Worm (Caenorhabditis elegans) whole organism, L1 larva: ENCODE data around the gene F55G11.4.

ENCODE experiments used
- ama-1 ChIP-seq: fragments of 150-350 bp; optimal IDR thresholded peaks from 2 replicates; lab custom pipeline; 2014
- ceh-90 ChIP-seq: sonication (generic microtip); optimal IDR thresholded peaks from 2 replicates; lab custom pipeline; 2016; ENCODE audit warnings: missing genetic modification characterization, missing compliant biosample characterization
- dsc-1 ChIP-seq: sonication (generic microtip); optimal IDR thresholded peaks from 2 replicates; lab custom pipeline; 2016; ENCODE audit warnings: mild to moderate bottlenecking, missing genetic modification characterization, missing compliant biosample characterization
- elt-2 ChIP-seq: sonication (generic microtip); optimal IDR thresholded peaks from 2 replicates; lab custom pipeline; 2016; ENCODE audit warnings: missing genetic modification characterization, mild to moderate bottlenecking, inconsistent platforms, missing compliant biosample characterization, missing genetic modification reagents
- hlh-17 ChIP-seq: fragments of 200-800 bp; sonication (Bioruptor generic); optimal IDR thresholded peaks from 2 replicates; lab custom pipeline; 2018; ENCODE audit warnings: missing genetic modification characterization, mild to moderate bottlenecking, missing compliant biosample characterization, moderate library complexity, borderline replicate concordance
- mab-9 ChIP-seq: fragments of 200-800 bp; sonication (Bioruptor generic); IDR thresholded peaks from 2 replicates; pipeline ENCODE4 v1.3.6; 2022; ENCODE audit warnings: missing genetic modification reagents, missing genetic modification characterization, missing compliant biosample characterization
- nhr-77 ChIP-seq: fragments of 150-350 bp; optimal IDR thresholded peaks from 2 replicates; lab custom pipeline; 2014; ENCODE audit warnings: missing biosample characterization, missing genetic modification characterization
- nhr-90 ChIP-seq: sonication (generic microtip); optimal IDR thresholded peaks from 2 replicates; lab custom pipeline; 2016; ENCODE audit warnings: mild to moderate bottlenecking, missing genetic modification characterization, missing compliant biosample characterization; ENCODE audit not compliant: poor library complexity
- rnt-1 ChIP-seq: sonication (generic microtip); optimal IDR thresholded peaks from 2 replicates; lab custom pipeline; 2016; ENCODE audit warnings: mild to moderate bottlenecking, missing genetic modification characterization, moderate library complexity, missing compliant biosample characterization
- ztf-11 ChIP-seq, 2 experiments: sonication (generic microtip); optimal IDR thresholded peaks; 2 replicates each; lab custom pipeline; 2016 to 2017; ENCODE audit warnings: missing genetic modification characterization in 2 of 2, missing biosample characterization in 1 of 2, missing compliant biosample characterization in 1 of 2

DNA sequence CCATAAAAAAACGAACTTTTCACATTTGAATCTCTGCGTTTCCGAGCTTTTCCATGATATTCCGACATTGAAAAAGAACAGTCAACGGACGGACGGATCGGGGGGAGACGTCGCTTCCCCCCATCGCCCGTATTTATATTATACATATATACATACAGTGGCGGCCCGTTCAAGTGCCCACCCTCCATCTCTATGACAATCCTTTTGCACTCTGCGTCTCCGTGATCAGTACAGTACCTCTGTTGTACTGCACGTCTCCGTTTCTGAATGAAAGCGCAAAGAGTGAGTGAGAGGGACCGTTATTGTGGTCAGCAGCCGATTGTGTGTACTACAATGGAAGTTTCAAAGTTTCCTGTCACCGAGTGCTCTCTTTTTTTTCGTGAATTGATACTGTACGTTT is 25.7 kb downstream of the F55G11.4 start:
- TF ChIP-seq dsc-1 (no peak), nhr-77 (no peak), elt-2 (tag; lab: Kevin White, UChicago) (no peak), rnt-1 (tag; lab: Kevin White, UChicago) (no peak), hlh-17 (GFP tag; lab: Kevin White, UChicago) (no peak), ceh-90 (no peak), mab-9 (GFP tag; lab: Robert Waterston, UW) (no peak), ama-1 (lab: Kevin White, UChicago) (no peak), ztf-11 (tag; optimal IDR thresholded peaks at IDR 0.05; lab: Kevin White, UChicago) (no peak), nhr-90 (tag; lab: Kevin White, UChicago) (no peak)
